Worm (Caenorhabditis elegans) whole organism, mixed stage, embryonic: ENCODE results near the gene ttc-4.
A peak's percentile ranks its signal among the peaks of the same experiment; 100 is the strongest.

Source experiments
- M03D4.4 ChIP-seq: sonication (generic microtip); optimal IDR thresholded peaks from 2 replicates; lab custom pipeline; 2017; ENCODE audit warnings: mild to moderate bottlenecking, missing genetic modification characterization, missing compliant biosample characterization
- bed-3 ChIP-seq: fragments of 200-800 bp; sonication (Bioruptor generic); optimal IDR thresholded peaks from 3 replicates; lab custom pipeline; 2018; ENCODE audit warnings: mild to moderate bottlenecking, missing genetic modification characterization, moderate library complexity, missing compliant biosample characterization
- blmp-1 ChIP-seq: fragments of 150-350 bp; optimal IDR thresholded peaks from 2 replicates; lab custom pipeline; 2014; ENCODE audit warnings: missing biosample characterization, missing genetic modification characterization
- ceh-39 ChIP-seq: fragments of 150-350 bp; optimal IDR thresholded peaks from 2 replicates; lab custom pipeline; 2014; ENCODE audit warnings: missing biosample characterization, missing genetic modification characterization
- ceh-43 ChIP-seq: fragments of 200-800 bp; sonication (Bioruptor generic); optimal IDR thresholded peaks from 2 replicates; lab custom pipeline; 2018; ENCODE audit warnings: mild to moderate bottlenecking, missing genetic modification characterization, moderate library complexity, missing compliant biosample characterization
- ceh-83 ChIP-seq: fragments of 200-800 bp; sonication (Bioruptor generic); optimal IDR thresholded peaks from 2 replicates; lab custom pipeline; 2018; ENCODE audit warnings: mild to moderate bottlenecking, missing genetic modification characterization, missing compliant biosample characterization
- ces-1 ChIP-seq: fragments of 150-350 bp; optimal IDR thresholded peaks from 2 replicates; lab custom pipeline; 2014; ENCODE audit warnings: missing biosample characterization, missing genetic modification reagents, missing genetic modification characterization
- cnd-1 ChIP-seq: fragments of 200-800 bp; sonication (Bioruptor generic); optimal IDR thresholded peaks from 2 replicates; lab custom pipeline; 2018; ENCODE audit warnings: mild to moderate bottlenecking, missing genetic modification characterization, missing compliant biosample characterization
- drap-1 ChIP-seq: fragments of 200-800 bp; sonication (Bioruptor generic); optimal IDR thresholded peaks from 3 replicates; lab custom pipeline; 2018; ENCODE audit warnings: mild to moderate bottlenecking, missing genetic modification characterization, missing compliant biosample characterization
- elt-1 ChIP-seq: sonication (generic microtip); optimal IDR thresholded peaks from 2 replicates; lab custom pipeline; 2017; ENCODE audit warnings: missing genetic modification characterization, mild to moderate bottlenecking, missing compliant biosample characterization, antibody characterized with exemption, moderate library complexity, borderline replicate concordance; ENCODE audit not compliant: insufficient read depth
- elt-3 ChIP-seq: fragments of 150-350 bp; optimal IDR thresholded peaks from 2 replicates; lab custom pipeline; 2014; ENCODE audit warnings: missing biosample characterization, missing genetic modification characterization
- flh-1 ChIP-seq: fragments of 200-800 bp; sonication (Bioruptor generic); optimal IDR thresholded peaks from 2 replicates; lab custom pipeline; 2018; ENCODE audit warnings: mild to moderate bottlenecking, missing genetic modification characterization, moderate library complexity, missing compliant biosample characterization
- ham-2 ChIP-seq: fragments of 200-800 bp; sonication (Bioruptor generic); optimal IDR thresholded peaks from 2 replicates; lab custom pipeline; 2018; ENCODE audit warnings: mild to moderate bottlenecking, missing genetic modification characterization, missing compliant biosample characterization
- hlh-1 ChIP-seq: fragments of 150-350 bp; optimal IDR thresholded peaks from 2 replicates; lab custom pipeline; 2014; ENCODE audit warnings: missing biosample characterization, missing genetic modification reagents, missing genetic modification characterization
- lin-13 ChIP-seq: fragments of 150-350 bp; optimal IDR thresholded peaks from 2 replicates; lab custom pipeline; 2014; ENCODE audit warnings: missing biosample characterization, missing genetic modification characterization
- lin-32 ChIP-seq: fragments of 200-800 bp; sonication (Bioruptor generic); optimal IDR thresholded peaks from 2 replicates; lab custom pipeline; 2018; ENCODE audit warnings: mild to moderate bottlenecking, missing genetic modification characterization, missing compliant biosample characterization
- lsy-2 ChIP-seq: fragments of 150-350 bp; optimal IDR thresholded peaks from 2 replicates; lab custom pipeline; 2014; ENCODE audit warnings: missing biosample characterization, missing genetic modification characterization
- mab-5 ChIP-seq: fragments of 150-350 bp; optimal IDR thresholded peaks from 2 replicates; lab custom pipeline; 2014; ENCODE audit warnings: missing biosample characterization, missing genetic modification characterization
- mep-1 ChIP-seq: fragments of 150-350 bp; optimal IDR thresholded peaks from 2 replicates; lab custom pipeline; 2017; ENCODE audit warnings: missing biosample characterization, missing genetic modification reagents, missing genetic modification characterization, inconsistent platforms
- mls-2 ChIP-seq: sonication (generic microtip); optimal IDR thresholded peaks from 2 replicates; lab custom pipeline; 2016; ENCODE audit warnings: mild to moderate bottlenecking, missing genetic modification characterization, moderate library complexity, missing compliant biosample characterization
- nhr-12 ChIP-seq: fragments of 150-350 bp; optimal IDR thresholded peaks from 2 replicates; lab custom pipeline; 2014; ENCODE audit warnings: missing biosample characterization, missing genetic modification characterization
- nhr-2 ChIP-seq: fragments of 150-350 bp; optimal IDR thresholded peaks from 2 replicates; lab custom pipeline; 2014; ENCODE audit warnings: missing biosample characterization, missing genetic modification characterization
- nhr-237 ChIP-seq: fragments of 150-350 bp; optimal IDR thresholded peaks from 2 replicates; lab custom pipeline; 2014; ENCODE audit warnings: missing biosample characterization, missing genetic modification characterization
- nhr-28 ChIP-seq: fragments of 150-350 bp; optimal IDR thresholded peaks from 2 replicates; lab custom pipeline; 2014; ENCODE audit warnings: missing biosample characterization, missing genetic modification characterization
- nhr-76 ChIP-seq: sonication (generic microtip); optimal IDR thresholded peaks from 2 replicates; lab custom pipeline; 2017; ENCODE audit warnings: missing biosample characterization, missing genetic modification characterization
- pha-4 ChIP-seq: fragments of 150-350 bp; optimal IDR thresholded peaks from 2 replicates; lab custom pipeline; 2018; ENCODE audit warnings: missing biosample characterization, missing genetic modification reagents, missing genetic modification characterization
- sem-2 ChIP-seq: fragments of 200-800 bp; sonication (Bioruptor generic); optimal IDR thresholded peaks from 2 replicates; lab custom pipeline; 2018; ENCODE audit warnings: mild to moderate bottlenecking, missing genetic modification characterization, missing compliant biosample characterization
- snpc-4 ChIP-seq: fragments of 150-350 bp; optimal IDR thresholded peaks from 2 replicates; lab custom pipeline; 2014; ENCODE audit warnings: missing biosample characterization, missing genetic modification characterization
- sptf-1 ChIP-seq: sonication (generic microtip); optimal IDR thresholded peaks from 2 replicates; lab custom pipeline; 2017; ENCODE audit warnings: mild to moderate bottlenecking, missing genetic modification characterization, moderate library complexity, missing compliant biosample characterization
- tbx-8 ChIP-seq: fragments of 200-800 bp; sonication (Bioruptor generic); optimal IDR thresholded peaks from 2 replicates; lab custom pipeline; 2018; ENCODE audit warnings: mild to moderate bottlenecking, missing genetic modification characterization, moderate library complexity, missing compliant biosample characterization
- unc-120 ChIP-seq: sonication (generic microtip); optimal IDR thresholded peaks from 2 replicates; lab custom pipeline; 2017; ENCODE audit warnings: missing genetic modification characterization, missing compliant biosample characterization; ENCODE audit not compliant: poor library complexity, severe bottlenecking
- unc-39 ChIP-seq: fragments of 150-350 bp; optimal IDR thresholded peaks from 2 replicates; lab custom pipeline; 2014; ENCODE audit warnings: missing biosample characterization, missing genetic modification characterization
- unc-62 ChIP-seq: fragments of 150-350 bp; optimal IDR thresholded peaks from 2 replicates; lab custom pipeline; 2014; ENCODE audit warnings: missing biosample characterization, missing genetic modification reagents, missing genetic modification characterization
- zip-8 ChIP-seq: fragments of 150-350 bp; optimal IDR thresholded peaks from 2 replicates; lab custom pipeline; 2014; ENCODE audit warnings: missing biosample characterization, missing genetic modification characterization
- ztf-11 ChIP-seq: fragments of 150-350 bp; optimal IDR thresholded peaks from 2 replicates; lab custom pipeline; 2014; ENCODE audit warnings: missing biosample characterization, missing genetic modification characterization

ttc-4 gene

ce11 chrII:5594210-5594764 lies at the start of gene ttc-4:
Gene ttc-4 (plus strand): TSS chrII:5594714.
- TF ChIP-seq bed-3 (no peak), nhr-76 (no peak), nhr-12 (no peak), ham-2 (GFP tag; lab: Kevin White, UChicago) (no peak), unc-62 (GFP tag; lab: Kevin White, UChicago) (no peak), nhr-237 (peak; percentile 68), sptf-1 (tag; lab: Kevin White, UChicago) (peak; percentile 45), sem-2 (GFP tag; lab: Kevin White, UChicago) (no peak), mab-5 (tag; lab: Kevin White, UChicago) (no peak), M03D4.4 (tag; lab: Kevin White, UChicago) (no peak), lin-32 (no peak), hlh-1 (tag; lab: Kevin White, UChicago) (no peak), lin-13 (no peak), elt-3 (tag; lab: Kevin White, UChicago) (no peak), mls-2 (no peak), ceh-43 (GFP tag; lab: Kevin White, UChicago) (no peak), nhr-2 (no peak), drap-1 (GFP tag; lab: Kevin White, UChicago) (no peak), unc-120 (tag; lab: Kevin White, UChicago) (no peak), flh-1 (GFP tag; lab: Kevin White, UChicago) (no peak), elt-1 (tag; lab: Kevin White, UChicago) (no peak), zip-8 (no peak), ceh-39 (tag; lab: Kevin White, UChicago) (no peak), snpc-4 (tag; lab: Kevin White, UChicago) (no peak), blmp-1 (no peak), pha-4 (tag; lab: Kevin White, UChicago) (no peak), unc-39 (tag; lab: Kevin White, UChicago) (no peak), ceh-83 (GFP tag; lab: Kevin White, UChicago) (no peak), mep-1 (peak; percentile 68), tbx-8 (GFP tag; lab: Kevin White, UChicago) (no peak), ces-1 (GFP tag; lab: Kevin White, UChicago) (peak; percentile 39), ztf-11 (tag; lab: Kevin White, UChicago) (no peak), nhr-28 (no peak), cnd-1 (tag; lab: Kevin White, UChicago) (no peak), lsy-2 (no peak)

ce11 chrII:5544764-5545163 lies 49.8 kb upstream of the ttc-4 start, which contains the start of gene ins-13:
Gene ins-13 (minus strand): TSS chrII:5544864.
- no peak for TF ChIP-seq nhr-76
- TF ChIP-seq lin-13: no peak
- no peak for TF ChIP-seq hlh-1 (tag; lab: Kevin White, UChicago)
- no peak for TF ChIP-seq tbx-8 (GFP tag; lab: Kevin White, UChicago)
- TF ChIP-seq nhr-2: no peak
- no peak for TF ChIP-seq cnd-1 (tag; lab: Kevin White, UChicago)
- TF ChIP-seq lin-32: no peak

ce11 chrII:5547442-5547894 lies 47.0 kb upstream of the ttc-4 start, which contains the start of gene acdh-2:
Gene acdh-2 (minus strand): TSS chrII:5547492.
- TF ChIP-seq ceh-83 (GFP tag; lab: Kevin White, UChicago): no peak
- TF ChIP-seq sem-2 (GFP tag; lab: Kevin White, UChicago): no peak
- TF ChIP-seq unc-120 (tag; lab: Kevin White, UChicago): no peak
- TF ChIP-seq ztf-11 (tag; lab: Kevin White, UChicago): no peak

ce11 chrII:5549746-5550145 lies 44.8 kb upstream of the ttc-4 start, which contains the start of gene C17C3.6:
Gene C17C3.6 (plus strand): TSS chrII:5550046.
- no peak for TF ChIP-seq cnd-1 (tag; lab: Kevin White, UChicago)
- TF ChIP-seq flh-1 (GFP tag; lab: Kevin White, UChicago): no peak
